Fruit fly (Drosophila melanogaster) whole organism, embryonic: ENCODE results near the gene NT1.

ENCODE experiments used
- Bteb2 ChIP-seq: fragments of 200-800 bp; sonication (Bioruptor generic); optimal IDR thresholded peaks from 2 replicates; lab custom pipeline; 2016; ENCODE audit warnings: missing biosample characterization, missing genetic modification characterization
- CG10267 ChIP-seq: fragments of 200-800 bp; sonication (Bioruptor generic); optimal IDR thresholded peaks from 2 replicates; lab custom pipeline; 2018; ENCODE audit warnings: missing biosample characterization, mild to moderate bottlenecking, missing genetic modification characterization, moderate library complexity
- CG12071 ChIP-seq: fragments of 200-800 bp; sonication (Bioruptor generic); optimal IDR thresholded peaks from 3 replicates; lab custom pipeline; 2018; ENCODE audit warnings: missing biosample characterization, mild to moderate bottlenecking, missing genetic modification characterization
- CG14014 ChIP-seq: fragments of 200-800 bp; sonication (Bioruptor generic); IDR thresholded peaks from 2 replicates; pipeline ENCODE4 v1.3.6; 2022; ENCODE audit warnings: missing biosample characterization, missing genetic modification characterization
- CG14441 ChIP-seq: fragments of 200-800 bp; sonication (Bioruptor generic); IDR thresholded peaks from 2 replicates; pipeline ENCODE4 v1.3.6; 2022; ENCODE audit warnings: missing biosample characterization, missing genetic modification characterization
- CG15011 ChIP-seq: fragments of 200-800 bp; sonication (Bioruptor generic); optimal IDR thresholded peaks from 3 replicates; lab custom pipeline; 2018; ENCODE audit warnings: missing biosample characterization, mild to moderate bottlenecking, missing genetic modification characterization
- CG1529 ChIP-seq: fragments of 200-800 bp; sonication (Bioruptor generic); optimal IDR thresholded peaks from 3 replicates; lab custom pipeline; 2018; ENCODE audit warnings: missing biosample characterization, missing genetic modification characterization
- CG1603 ChIP-seq: fragments of 200-800 bp; sonication (Bioruptor generic); optimal IDR thresholded peaks from 2 replicates; lab custom pipeline; 2019; ENCODE audit warnings: missing biosample characterization, mild to moderate bottlenecking, missing genetic modification characterization, moderate library complexity
- CG1647 ChIP-seq: fragments of 200-800 bp; sonication (Bioruptor generic); optimal IDR thresholded peaks from 3 replicates; lab custom pipeline; 2016; ENCODE audit warnings: missing biosample characterization, missing genetic modification characterization
- CG1832 ChIP-seq: fragments of 200-800 bp; sonication (Bioruptor generic); optimal IDR thresholded peaks from 2 replicates; lab custom pipeline; 2017; ENCODE audit warnings: missing biosample characterization, mild to moderate bottlenecking, missing genetic modification characterization, inconsistent platforms
- CG2202 ChIP-seq: fragments of 200-800 bp; sonication (Bioruptor generic); optimal IDR thresholded peaks from 2 replicates; lab custom pipeline; 2018; ENCODE audit warnings: missing biosample characterization, mild to moderate bottlenecking, missing genetic modification characterization
- CG30020 ChIP-seq: fragments of 200-800 bp; optimal IDR thresholded peaks from 2 replicates; lab custom pipeline; 2019; ENCODE audit warnings: missing biosample characterization, mild to moderate bottlenecking, missing genetic modification characterization, moderate library complexity
- CG30431 ChIP-seq: fragments of 200-800 bp; sonication (Bioruptor generic); optimal IDR thresholded peaks from 2 replicates; lab custom pipeline; 2017; ENCODE audit warnings: missing biosample characterization, missing genetic modification characterization
- CG32532 ChIP-seq: fragments of 200-800 bp; sonication (Bioruptor generic); IDR thresholded peaks from 2 replicates; pipeline ENCODE4 v1.3.6; 2022; ENCODE audit warnings: missing biosample characterization, missing genetic modification characterization
- CG33557 ChIP-seq: fragments of 200-800 bp; sonication (Bioruptor generic); optimal IDR thresholded peaks from 2 replicates; lab custom pipeline; 2019; ENCODE audit warnings: missing biosample characterization, mild to moderate bottlenecking, missing genetic modification characterization, moderate library complexity
- CG34376 ChIP-seq: fragments of 200-800 bp; sonication (Bioruptor generic); optimal IDR thresholded peaks from 2 replicates; lab custom pipeline; 2018; ENCODE audit warnings: missing biosample characterization, mild to moderate bottlenecking, missing genetic modification characterization
- CG4820 ChIP-seq: fragments of 200-800 bp; sonication (Bioruptor generic); optimal IDR thresholded peaks from 3 replicates; lab custom pipeline; 2016; ENCODE audit warnings: missing biosample characterization, missing genetic modification characterization
- CG4854 ChIP-seq: fragments of 200-800 bp; sonication (Bioruptor generic); optimal IDR thresholded peaks from 2 replicates; lab custom pipeline; 2016; ENCODE audit warnings: missing biosample characterization, missing genetic modification characterization, inconsistent platforms
- CG7556 ChIP-seq: fragments of 200-800 bp; sonication (Bioruptor generic); optimal IDR thresholded peaks from 2 replicates; lab custom pipeline; 2017; ENCODE audit warnings: missing biosample characterization, mild to moderate bottlenecking, missing genetic modification characterization
- CG9609 ChIP-seq: fragments of 200-800 bp; sonication (Bioruptor generic); optimal IDR thresholded peaks from 3 replicates; lab custom pipeline; 2016; ENCODE audit warnings: missing biosample characterization, missing genetic modification characterization
- Dip3 ChIP-seq: fragments of 200-800 bp; sonication (Bioruptor generic); optimal IDR thresholded peaks from 3 replicates; lab custom pipeline; 2016; ENCODE audit warnings: missing biosample characterization, missing genetic modification characterization
- E2f1 ChIP-seq: fragments of 200-800 bp; sonication (Bioruptor generic); IDR thresholded peaks from 2 replicates; pipeline ENCODE4 v1.3.6; 2022; ENCODE audit warnings: missing biosample characterization, missing genetic modification characterization
- Fer1 ChIP-seq: fragments of 200-800 bp; sonication (Bioruptor generic); optimal IDR thresholded peaks from 2 replicates; lab custom pipeline; 2017; ENCODE audit warnings: missing biosample characterization, mild to moderate bottlenecking, missing genetic modification characterization
- Fer3 ChIP-seq: fragments of 200-800 bp; sonication (Bioruptor generic); optimal IDR thresholded peaks from 2 replicates; lab custom pipeline; 2018; ENCODE audit warnings: missing biosample characterization, mild to moderate bottlenecking, missing genetic modification characterization, moderate library complexity
- Gug ChIP-seq: fragments of 200-800 bp; sonication (Bioruptor generic); IDR thresholded peaks from 4 replicates; pipeline ENCODE4 v1.3.6; 2022; ENCODE audit warnings: missing biosample characterization, missing genetic modification characterization
- HHEX ChIP-seq: fragments of 200-800 bp; sonication (Bioruptor generic); optimal IDR thresholded peaks from 3 replicates; lab custom pipeline; 2017; ENCODE audit warnings: missing biosample characterization, mild to moderate bottlenecking, missing genetic modification characterization, missing genetic modification reagents
- HLH4C ChIP-seq: fragments of 200-800 bp; sonication (Bioruptor generic); IDR thresholded peaks from 3 replicates; pipeline ENCODE4 v1.3.6; 2022; ENCODE audit warnings: missing biosample characterization, missing genetic modification characterization; ENCODE audit not compliant: partially characterized antibody
- MTF-1 ChIP-seq: fragments of 200-800 bp; sonication (Bioruptor generic); optimal IDR thresholded peaks from 2 replicates; lab custom pipeline; 2018; ENCODE audit warnings: missing biosample characterization, mild to moderate bottlenecking, missing genetic modification characterization, borderline replicate concordance
- Meics ChIP-seq: fragments of 200-800 bp; sonication (Bioruptor generic); optimal IDR thresholded peaks from 2 replicates; lab custom pipeline; 2017; ENCODE audit warnings: missing biosample characterization, mild to moderate bottlenecking, missing genetic modification characterization
- Neu2 ChIP-seq: fragments of 200-800 bp; sonication (Bioruptor generic); optimal IDR thresholded peaks from 3 replicates; lab custom pipeline; 2016; ENCODE audit warnings: missing biosample characterization, missing genetic modification characterization, borderline replicate concordance
- Nf-YA ChIP-seq: fragments of 200-800 bp; sonication (Bioruptor generic); IDR thresholded peaks from 2 replicates; pipeline ENCODE4 v1.3.6; 2022; ENCODE audit warnings: missing biosample characterization, missing genetic modification characterization
- Pdp1 ChIP-seq, 2 experiments: fragments of 200-800 bp; sonication (Bioruptor generic); optimal IDR thresholded peaks; 3 replicates each; lab custom pipeline; 2016; ENCODE audit warnings: missing biosample characterization in 2 of 2, missing genetic modification characterization in 2 of 2, mild to moderate bottlenecking in 1 of 2, moderate library complexity in 1 of 2
- Six4 ChIP-seq: fragments of 200-800 bp; sonication (Bioruptor generic); optimal IDR thresholded peaks from 2 replicates; lab custom pipeline; 2016; ENCODE audit warnings: missing biosample characterization, missing genetic modification characterization
- TFAM ChIP-seq: fragments of 200-800 bp; sonication (Bioruptor generic); optimal IDR thresholded peaks from 2 replicates; lab custom pipeline; 2017; ENCODE audit warnings: missing biosample characterization, missing genetic modification characterization, inconsistent platforms
- ab ChIP-seq: fragments of 200-800 bp; sonication (Bioruptor generic); optimal IDR thresholded peaks from 2 replicates; lab custom pipeline; 2016; ENCODE audit warnings: missing biosample characterization, missing genetic modification characterization
- aop ChIP-seq: fragments of 200-800 bp; sonication (Bioruptor generic); IDR thresholded peaks from 2 replicates; pipeline ENCODE4 v1.3.6; 2022; ENCODE audit warnings: missing biosample characterization, missing genetic modification characterization
- bab2 ChIP-seq: fragments of 200-800 bp; sonication (Bioruptor generic); optimal IDR thresholded peaks from 2 replicates; lab custom pipeline; 2016; ENCODE audit warnings: missing biosample characterization, missing genetic modification characterization
- bigmax ChIP-seq: fragments of 200-800 bp; sonication (Bioruptor generic); optimal IDR thresholded peaks from 2 replicates; lab custom pipeline; 2018; ENCODE audit warnings: missing biosample characterization, mild to moderate bottlenecking, missing genetic modification characterization
- dmrt11E ChIP-seq: fragments of 200-800 bp; sonication (Bioruptor generic); optimal IDR thresholded peaks from 3 replicates; lab custom pipeline; 2018; ENCODE audit warnings: missing biosample characterization, mild to moderate bottlenecking, missing genetic modification characterization, moderate library complexity
- fd3F ChIP-seq: fragments of 200-800 bp; sonication (Bioruptor generic); optimal IDR thresholded peaks from 2 replicates; lab custom pipeline; 2018; ENCODE audit warnings: missing biosample characterization, mild to moderate bottlenecking, missing genetic modification characterization, moderate library complexity
- grn ChIP-seq: fragments of 200-800 bp; sonication (Bioruptor generic); optimal IDR thresholded peaks from 3 replicates; lab custom pipeline; 2017; ENCODE audit warnings: missing biosample characterization, missing genetic modification characterization
- hth ChIP-seq: fragments of >200 bp; optimal IDR thresholded peaks from 2 replicates; lab custom pipeline; 2017; ENCODE audit warnings: inconsistent platforms
- peb ChIP-seq: fragments of 200-800 bp; sonication (Bioruptor generic); IDR thresholded peaks from 2 replicates; pipeline ENCODE4 v1.3.6; 2022; ENCODE audit warnings: missing biosample characterization, missing genetic modification characterization
- repo ChIP-seq: fragments of 200-800 bp; sonication (Bioruptor generic); optimal IDR thresholded peaks from 2 replicates; lab custom pipeline; 2016; ENCODE audit warnings: missing biosample characterization, missing genetic modification characterization
- rib ChIP-seq: fragments of 200-800 bp; sonication (Bioruptor generic); IDR thresholded peaks from 2 replicates; pipeline ENCODE4 v1.3.6; 2022; ENCODE audit warnings: missing biosample characterization, missing genetic modification characterization
- so ChIP-seq: fragments of 200-800 bp; sonication (Bioruptor generic); IDR thresholded peaks from 3 replicates; pipeline ENCODE4 v1.3.6; 2022; ENCODE audit warnings: missing biosample characterization, missing genetic modification characterization
- sob ChIP-seq: fragments of 200-800 bp; sonication (Bioruptor generic); IDR thresholded peaks from 2 replicates; pipeline ENCODE4 v1.3.6; 2022; ENCODE audit warnings: missing biosample characterization, missing genetic modification characterization
- tll ChIP-seq, 2 experiments: fragments of 200-800 bp in 1 of 2; fragments of >200 bp in 1 of 2; sonication (Bioruptor generic) in 1 of 2; optimal IDR thresholded peaks; 2 replicates each; lab custom pipeline; 2017 to 2019; ENCODE audit warnings: missing biosample characterization in 2 of 2, missing genetic modification characterization in 2 of 2, mild to moderate bottlenecking in 1 of 2, moderate library complexity in 1 of 2
- tup ChIP-seq: fragments of 200-800 bp; sonication (Bioruptor generic); optimal IDR thresholded peaks from 2 replicates; lab custom pipeline; 2016; ENCODE audit warnings: missing biosample characterization, mild to moderate bottlenecking, missing genetic modification characterization, moderate library complexity
- vnd ChIP-seq: fragments of 200-800 bp; sonication (Bioruptor generic); IDR thresholded peaks from 3 replicates; pipeline ENCODE4 v1.3.6; 2022; ENCODE audit warnings: missing biosample characterization, missing genetic modification characterization; ENCODE audit not compliant: partially characterized antibody

Gene NT1

DNA sequence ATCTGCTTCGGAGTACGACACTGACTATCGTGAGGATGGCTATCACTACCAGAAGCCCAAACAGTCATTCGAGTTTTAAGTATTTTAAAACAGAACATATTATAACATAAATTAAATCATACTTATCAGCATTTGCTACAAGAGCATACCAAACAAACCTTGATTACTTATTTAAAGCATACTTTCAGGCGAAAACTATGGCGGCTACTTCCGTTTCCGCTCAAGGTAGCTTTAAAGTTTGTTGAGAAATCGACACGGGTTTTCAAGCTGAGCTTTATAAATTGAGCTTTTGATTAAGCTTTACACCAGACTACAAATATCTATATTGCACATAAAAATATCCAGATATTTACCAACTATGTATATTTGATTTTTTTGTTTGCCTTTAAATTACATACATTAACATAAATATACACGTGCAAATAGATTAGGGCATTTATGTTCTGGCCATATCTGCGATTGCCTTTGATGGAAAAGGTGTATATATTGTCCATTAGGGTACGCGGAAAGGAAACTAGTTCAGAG lies 33.2 kb downstream of the NT1 start (continued):
- TF ChIP-seq CG14014 (GFP tag; lab: Robert Waterston, UW) = peak; percentile 68; the same call in 1 of the 2 replicates
- 0 out of 3 replicates have a peak, but pooled peaks have one; percentile 77 for TF ChIP-seq so
- TF ChIP-seq sob (GFP tag; lab: Robert Waterston, UW) = peak; percentile 80
- peak; percentile 59 for TF ChIP-seq CG7556
- peak; percentile 60 for TF ChIP-seq CG33557 (GFP tag; lab: Kevin White, UChicago)
- no peak for TF ChIP-seq vnd
- TF ChIP-seq CG4854 (GFP tag; lab: Kevin White, UChicago) = peak; percentile 82
- TF ChIP-seq Bteb2 = peak; percentile 78
- TF ChIP-seq Fer3 (tag; lab: Kevin White, UChicago) = peak; percentile 87
- peak; percentile 77 for TF ChIP-seq CG1603
- TF ChIP-seq Fer1 (GFP tag; lab: Kevin White, UChicago) = peak; percentile 97
- peak; percentile 25 for TF ChIP-seq CG30431 (GFP tag; lab: Kevin White, UChicago)
- peak; percentile 46 for TF ChIP-seq TFAM (GFP tag; lab: Kevin White, UChicago)
- TF ChIP-seq bigmax (GFP tag; lab: Kevin White, UChicago) = peak; percentile 79
- TF ChIP-seq tup (GFP tag; lab: Kevin White, UChicago) = peak; percentile 34
- TF ChIP-seq dmrt11E = peak; percentile 37
- TF ChIP-seq CG14441 = no peak
- TF ChIP-seq CG1832 (GFP tag; lab: Kevin White, UChicago) = no peak
- peak; percentile 97 for TF ChIP-seq CG12071 (GFP tag; lab: Kevin White, UChicago)
- peak; percentile 42 for TF ChIP-seq Dip3 (GFP tag; lab: Kevin White, UChicago)
- no peak for TF ChIP-seq Neu2
- TF ChIP-seq Pdp1 (GFP tag; optimal IDR thresholded peaks at IDR 0.05; lab: Kevin White, UChicago) = peak; percentile 39 to 66
- TF ChIP-seq aop (GFP tag; lab: Robert Waterston, UW) = no peak
- peak; percentile 72 for TF ChIP-seq Six4 (GFP tag; lab: Kevin White, UChicago)
- peak; percentile 86 for TF ChIP-seq CG1529 (GFP tag; lab: Kevin White, UChicago)
- TF ChIP-seq CG10267 (tag; lab: Kevin White, UChicago) = peak; percentile 75
- TF ChIP-seq CG15011 = peak; percentile 86
- no peak for TF ChIP-seq peb (GFP tag; lab: Robert Waterston, UW)
- TF ChIP-seq bab2 (GFP tag; lab: Kevin White, UChicago) = peak; percentile 2
- TF ChIP-seq fd3F (GFP tag; lab: Kevin White, UChicago) = peak; percentile 68
- no peak for TF ChIP-seq HLH4C (GFP tag; lab: Robert Waterston, UW)
- TF ChIP-seq MTF-1 (GFP tag; lab: Kevin White, UChicago) = peak; percentile 96
- peak; percentile 93 for TF ChIP-seq Meics (GFP tag; lab: Kevin White, UChicago)
- peak; percentile 33; the same call in 1 of the 2 replicates for TF ChIP-seq Nf-YA (GFP tag; lab: Robert Waterston, UW)
- peak; percentile 71 for TF ChIP-seq grn
- peak; percentile 82 for TF ChIP-seq CG32532 (GFP tag; lab: Robert Waterston, UW)
- TF ChIP-seq ab = no peak
- TF ChIP-seq hth (lab: Kevin White, UChicago) = no peak
- TF ChIP-seq HHEX (GFP tag; lab: Kevin White, UChicago) = peak; percentile 92
- peak; percentile 65 for TF ChIP-seq repo (GFP tag; lab: Kevin White, UChicago)
- TF ChIP-seq CG2202 (tag; lab: Kevin White, UChicago) = peak; percentile 78
- TF ChIP-seq rib (GFP tag; lab: Robert Waterston, UW) = no peak; the same call in 1 of the 2 replicates
- TF ChIP-seq CG4820 (GFP tag; lab: Kevin White, UChicago) = peak; percentile 14
- no peak for TF ChIP-seq Gug (GFP tag; lab: Robert Waterston, UW)
- peak; percentile 29 for TF ChIP-seq CG9609
- TF ChIP-seq CG1647 (GFP tag; lab: Kevin White, UChicago) = peak; percentile 52
- TF ChIP-seq CG34376 (GFP tag; lab: Kevin White, UChicago) = peak; percentile 96
- no peak for TF ChIP-seq tll (GFP tag; optimal IDR thresholded peaks at IDR 0.05; lab: Kevin White, UChicago)
- TF ChIP-seq CG30020 (tag; lab: Kevin White, UChicago) = no peak
- peak; percentile 47; the same call in 1 of the 2 replicates for TF ChIP-seq E2f1
